Fruit fly (Drosophila melanogaster): ENCODE data around the gene CG14892.

dm6 chr3R:16625844-16626430 is 31.7 kb downstream of the CG14892 start:
- TF ChIP-seq Pif1B (GFP tag; optimal IDR thresholded peaks at IDR 0.05) (no peak), rn (GFP tag; IDR thresholded peaks at IDR 0.05) (no peak), gl (tag; optimal IDR thresholded peaks at IDR 0.05) (no peak)
